Worm (Caenorhabditis elegans): ENCODE measurements around the gene gtr-1.
A peak's percentile ranks its signal among the peaks of the same experiment; 100 is the strongest.

DNA sequence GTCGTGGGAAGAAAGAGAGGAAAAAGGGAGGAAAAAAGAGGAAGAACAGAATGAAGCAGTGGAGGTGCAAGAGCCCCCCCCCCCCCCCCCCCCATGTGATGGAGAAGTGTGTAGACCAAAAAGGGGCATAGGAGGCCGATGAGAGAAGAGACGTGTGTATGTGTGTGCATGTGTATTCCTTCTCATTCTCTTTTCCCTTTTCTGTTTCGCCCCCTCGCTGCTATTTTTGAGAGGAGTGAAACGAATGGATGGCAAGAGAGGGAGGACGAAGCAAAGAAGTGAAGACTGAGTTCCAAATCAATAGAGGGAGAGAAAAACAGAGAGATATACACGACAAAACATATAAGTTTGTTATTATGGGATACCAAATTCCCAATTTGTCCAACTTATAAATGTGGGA lies 42.0 kb upstream of the gtr-1 start:
- no peak for TF ChIP-seq F49E8.2 (tag; optimal IDR thresholded peaks at IDR 0.05; ENCODE audit: insufficient read depth)
- TF ChIP-seq ztf-28 (GFP tag; IDR thresholded peaks at IDR 0.05) = no peak
- TF ChIP-seq Y95B8A.8 (GFP tag; IDR thresholded peaks at IDR 0.05) = no peak
- TF ChIP-seq hmg-1.2 (GFP tag; IDR thresholded peaks at IDR 0.05) = peak; percentile 9; the same call in 1 of the 2 replicates
- TF ChIP-seq egl-18 (GFP tag; IDR thresholded peaks at IDR 0.05) = no peak
- no peak for TF ChIP-seq lin-35 (GFP tag; optimal IDR thresholded peaks at IDR 0.05)
- TF ChIP-seq egrh-3 (GFP tag; IDR thresholded peaks at IDR 0.05) = peak; percentile 26; the same call in 1 of the 2 replicates
- TF ChIP-seq ama-1 (optimal IDR thresholded peaks at IDR 0.05) = no peak
- no peak for TF ChIP-seq ama-1 (GFP tag; optimal IDR thresholded peaks at IDR 0.05)
- TF ChIP-seq snpc-3.4 (tag; optimal IDR thresholded peaks at IDR 0.05) = no peak
- no peak for TF ChIP-seq snpc-4 (GFP tag; optimal IDR thresholded peaks at IDR 0.05)
- no peak for TF ChIP-seq snpc-4 (tag; optimal IDR thresholded peaks at IDR 0.05)
- TF ChIP-seq attf-5 (GFP tag; optimal IDR thresholded peaks at IDR 0.05) = peak; percentile 8

Measured in whole organism, young adult.